Worm (Caenorhabditis elegans): Measurements from ENCODE around the gene pqn-25.

DNA sequence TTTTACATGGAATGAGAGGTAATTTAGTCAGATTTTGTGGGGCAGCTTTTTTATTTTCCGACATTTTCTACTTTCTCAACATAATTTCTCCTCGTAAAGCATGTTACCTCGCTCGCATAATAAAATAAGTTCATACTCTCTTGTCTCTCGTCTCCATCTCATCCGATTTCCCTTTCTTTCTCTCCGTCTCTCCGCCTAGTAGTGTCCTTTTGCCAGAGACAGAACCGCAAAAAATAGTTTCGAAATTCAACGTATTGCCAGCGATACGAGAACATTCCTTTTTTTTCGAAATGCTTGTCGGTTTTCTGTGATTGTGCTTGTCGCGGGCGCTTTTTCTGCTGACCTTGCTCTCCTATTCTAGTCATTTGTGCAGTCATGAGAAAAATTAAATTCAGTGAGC lies 8.2 kb downstream of the pqn-25 start:
- TF ChIP-seq elt-3 (tag; optimal IDR thresholded peaks at IDR 0.05) (peak; percentile 26), pha-4 (tag; optimal IDR thresholded peaks at IDR 0.05) (no peak), nhr-28 (tag; optimal IDR thresholded peaks at IDR 0.05) (no peak), flh-1 (GFP tag; optimal IDR thresholded peaks at IDR 0.05) (no peak), nhr-237 (tag; optimal IDR thresholded peaks at IDR 0.05) (no peak), lin-32 (GFP tag; optimal IDR thresholded peaks at IDR 0.05) (no peak), zip-8 (tag; optimal IDR thresholded peaks at IDR 0.05) (no peak), ztf-11 (tag; optimal IDR thresholded peaks at IDR 0.05) (no peak), lsy-2 (tag; optimal IDR thresholded peaks at IDR 0.05) (no peak)

All from whole organism, mixed stage, embryonic.